Worm (Caenorhabditis elegans): ENCODE data around the gene C04E6.8.

Gene C04E6.8

DNA sequence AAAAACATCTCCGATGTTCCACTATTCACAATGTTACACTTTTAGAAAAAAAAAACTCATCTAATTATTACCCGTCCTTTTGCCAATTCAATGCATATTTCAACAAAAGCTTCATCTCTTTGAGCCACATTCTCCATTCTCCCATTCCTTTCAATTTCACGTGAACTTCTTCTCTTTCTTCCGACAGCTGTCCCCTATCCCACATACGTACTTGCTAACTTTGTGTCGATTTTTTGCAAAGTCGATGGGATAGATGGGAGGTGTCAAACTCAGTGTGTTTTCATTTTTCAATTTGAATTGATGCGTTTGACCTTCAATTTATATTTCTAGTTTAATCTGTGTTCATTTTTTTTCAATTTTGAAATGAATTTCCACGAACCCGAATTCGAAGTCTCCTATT, 7.6 kb upstream of the C04E6.8 start:
- TF ChIP-seq tra-4 (tag; optimal IDR thresholded peaks at IDR 0.05) (no peak), hnd-1 (tag; optimal IDR thresholded peaks at IDR 0.05) (no peak), hmbx-1 (tag; optimal IDR thresholded peaks at IDR 0.05) (no peak), B0310.2 (tag; optimal IDR thresholded peaks at IDR 0.05) (no peak), tbx-37 (GFP tag; conservative IDR thresholded peaks at IDR 0.05) (no peak), pes-1 (GFP tag; IDR thresholded peaks at IDR 0.05) (no peak), tbx-11 (GFP tag; IDR thresholded peaks at IDR 0.05) (no peak), F13C5.2 (tag; optimal IDR thresholded peaks at IDR 0.05) (no peak), aly-1 (tag; optimal IDR thresholded peaks at IDR 0.05) (no peak), hmg-4 (GFP tag; optimal IDR thresholded peaks at IDR 0.05) (no peak), sea-1 (GFP tag; conservative IDR thresholded peaks at IDR 0.05) (no peak), ama-1 (optimal IDR thresholded peaks at IDR 0.05) (no peak), ceh-36 (tag; optimal IDR thresholded peaks at IDR 0.05) (no peak), flt-1 (GFP tag; IDR thresholded peaks at IDR 0.05) (no peak), ceh-13 (GFP tag; optimal IDR thresholded peaks at IDR 0.05) (no peak)

DNA sequence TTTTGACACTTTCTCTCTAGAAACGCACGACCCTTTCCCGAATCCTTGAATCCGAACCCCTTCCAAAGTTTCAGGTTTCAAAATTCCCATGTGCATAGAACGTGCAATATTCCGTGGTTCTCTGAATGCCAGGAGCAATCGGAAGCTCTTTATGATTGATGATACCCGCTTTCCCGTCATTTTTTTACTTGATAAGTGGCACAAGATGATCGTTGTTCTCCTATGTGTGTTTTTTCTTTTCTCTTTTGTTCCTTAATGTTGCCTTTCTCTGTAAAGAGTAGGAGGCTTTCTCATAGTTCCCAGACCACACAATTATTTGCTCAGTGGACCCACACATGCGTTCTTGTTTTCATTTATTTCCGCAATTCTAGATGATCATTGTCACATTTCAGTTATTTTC, 5.2 kb upstream of the C04E6.8 start:
- no peak for TF ChIP-seq sea-1 (GFP tag; conservative IDR thresholded peaks at IDR 0.05)
- TF ChIP-seq ets-7 (tag; optimal IDR thresholded peaks at IDR 0.05), result no peak
- no peak for TF ChIP-seq ceh-13 (GFP tag; optimal IDR thresholded peaks at IDR 0.05)

DNA sequence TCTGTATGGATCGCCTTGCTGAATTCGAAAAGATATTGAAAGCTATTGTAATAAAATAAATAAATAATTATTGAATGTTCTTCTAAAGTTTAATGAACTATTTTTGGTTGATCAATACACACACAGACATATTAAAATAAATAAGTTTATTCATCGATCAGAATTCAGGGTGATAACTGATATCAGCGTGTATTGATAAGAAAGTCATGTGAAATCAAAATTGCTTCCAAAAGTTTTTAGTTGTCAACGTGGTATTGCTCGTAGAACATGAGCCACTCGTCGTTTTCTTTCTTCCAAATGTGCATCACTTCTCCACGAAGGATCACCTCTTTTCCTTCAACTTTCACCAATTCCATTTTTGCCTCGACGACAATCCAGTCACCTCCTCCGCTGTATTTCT, 1.2 kb downstream of the C04E6.8 start:
- TF ChIP-seq sea-1 (GFP tag; conservative IDR thresholded peaks at IDR 0.05) (no peak), ceh-13 (GFP tag; optimal IDR thresholded peaks at IDR 0.05) (no peak), tbx-11 (GFP tag; IDR thresholded peaks at IDR 0.05) (no peak)

DNA sequence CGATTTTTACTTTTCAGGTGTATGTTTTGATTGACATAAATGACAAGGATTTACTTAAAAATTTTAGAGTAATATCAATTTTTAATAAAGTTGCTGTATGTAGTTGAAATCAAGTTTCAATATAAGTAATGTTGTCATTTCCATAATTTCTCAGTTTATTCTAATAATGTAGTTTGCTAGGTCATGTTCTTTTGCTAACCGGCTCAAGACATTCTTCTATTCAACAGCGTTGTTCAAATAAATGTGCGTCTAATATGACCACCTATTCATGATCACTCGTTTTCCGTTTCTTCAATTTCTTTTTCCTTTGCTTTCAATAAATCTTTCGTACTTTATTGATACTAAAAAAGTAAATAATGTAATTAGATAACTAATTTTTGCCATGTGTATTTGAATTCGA, 3.6 kb downstream of the C04E6.8 start, which contains the start of gene C02G6.3:
Gene C02G6.3, plus strand, starts transcription at position 301 of the 400 bp plus-strand sequence.
- no peak for TF ChIP-seq hmg-4 (GFP tag; optimal IDR thresholded peaks at IDR 0.05)
- no peak for TF ChIP-seq scrt-1 (GFP tag; IDR thresholded peaks at IDR 0.05)
- TF ChIP-seq B0310.2 (tag; optimal IDR thresholded peaks at IDR 0.05), result no peak

DNA sequence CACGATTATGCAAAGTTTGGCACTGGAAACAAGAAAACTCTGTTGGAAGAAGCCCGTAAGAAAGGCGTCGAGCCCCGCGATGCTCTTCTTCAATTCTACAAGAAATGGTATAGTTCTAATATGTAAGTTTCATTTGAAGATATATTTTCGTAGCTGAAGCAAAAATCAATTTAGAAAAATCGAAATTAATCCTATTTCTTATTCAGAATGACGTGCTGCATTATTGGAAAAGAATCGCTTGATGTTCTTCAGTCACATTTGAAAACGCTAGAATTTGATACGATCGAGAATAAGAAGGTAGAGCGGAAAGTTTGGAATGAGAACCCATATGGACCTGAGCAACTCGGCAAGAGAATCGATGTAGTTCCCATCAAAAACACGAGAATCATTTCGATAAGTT, 6.7 kb downstream of the C04E6.8 start:
- TF ChIP-seq scrt-1 (GFP tag; IDR thresholded peaks at IDR 0.05), result no peak
- TF ChIP-seq F13C5.2 (tag; optimal IDR thresholded peaks at IDR 0.05), result no peak
- TF ChIP-seq tbx-11 (GFP tag; IDR thresholded peaks at IDR 0.05), result no peak
- TF ChIP-seq ceh-36 (tag; optimal IDR thresholded peaks at IDR 0.05), result no peak
- no peak for TF ChIP-seq B0310.2 (tag; optimal IDR thresholded peaks at IDR 0.05)
- TF ChIP-seq flt-1 (GFP tag; IDR thresholded peaks at IDR 0.05), result no peak
- no peak for TF ChIP-seq sea-1 (GFP tag; conservative IDR thresholded peaks at IDR 0.05)
- no peak for TF ChIP-seq aly-1 (tag; optimal IDR thresholded peaks at IDR 0.05)
- no peak for TF ChIP-seq hmbx-1 (tag; optimal IDR thresholded peaks at IDR 0.05)
- TF ChIP-seq ceh-13 (GFP tag; optimal IDR thresholded peaks at IDR 0.05), result no peak
- TF ChIP-seq tbx-37 (GFP tag; conservative IDR thresholded peaks at IDR 0.05), result no peak
- no peak for TF ChIP-seq pes-1 (GFP tag; IDR thresholded peaks at IDR 0.05)
- no peak for TF ChIP-seq tra-4 (tag; optimal IDR thresholded peaks at IDR 0.05)
- no peak for TF ChIP-seq ets-7 (tag; optimal IDR thresholded peaks at IDR 0.05)
- no peak for TF ChIP-seq ama-1 (optimal IDR thresholded peaks at IDR 0.05)
- no peak for TF ChIP-seq hnd-1 (tag; optimal IDR thresholded peaks at IDR 0.05)
- no peak for TF ChIP-seq hmg-4 (GFP tag; optimal IDR thresholded peaks at IDR 0.05)

DNA sequence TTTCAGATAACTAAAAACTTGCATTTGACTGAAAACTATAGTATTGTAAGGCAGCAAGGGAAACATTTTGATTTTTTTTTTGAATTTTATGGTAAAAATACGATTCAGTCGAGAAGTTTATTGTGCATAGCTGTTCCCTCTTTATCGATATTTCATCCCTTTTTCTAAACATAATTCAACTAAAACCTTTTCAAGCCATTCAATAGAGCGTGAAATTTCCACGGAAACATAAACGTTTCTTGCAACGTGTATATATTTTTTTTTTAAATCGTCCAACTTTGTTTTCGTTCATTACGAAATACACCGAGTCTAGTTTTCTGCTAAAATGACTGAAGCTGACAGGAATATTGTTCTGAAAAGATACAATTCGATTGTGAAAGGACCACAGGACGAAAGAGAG, 11.9 kb downstream of the C04E6.8 start, which contains the start of gene C02G6.2:
Gene C02G6.2, plus strand, starts transcription at position 301 of the 400 bp plus-strand sequence.
- TF ChIP-seq hmg-4 (GFP tag; optimal IDR thresholded peaks at IDR 0.05) (no peak), tbx-11 (GFP tag; IDR thresholded peaks at IDR 0.05) (no peak), tra-4 (tag; optimal IDR thresholded peaks at IDR 0.05) (no peak), scrt-1 (GFP tag; IDR thresholded peaks at IDR 0.05) (no peak), B0310.2 (tag; optimal IDR thresholded peaks at IDR 0.05) (no peak), ceh-13 (GFP tag; optimal IDR thresholded peaks at IDR 0.05) (no peak), F13C5.2 (tag; optimal IDR thresholded peaks at IDR 0.05) (no peak), ama-1 (optimal IDR thresholded peaks at IDR 0.05) (no peak), aly-1 (tag; optimal IDR thresholded peaks at IDR 0.05) (no peak), flt-1 (GFP tag; IDR thresholded peaks at IDR 0.05) (no peak), tbx-37 (GFP tag; conservative IDR thresholded peaks at IDR 0.05) (no peak), hnd-1 (tag; optimal IDR thresholded peaks at IDR 0.05) (no peak), hmbx-1 (tag; optimal IDR thresholded peaks at IDR 0.05) (no peak), sea-1 (GFP tag; conservative IDR thresholded peaks at IDR 0.05) (no peak), pes-1 (GFP tag; IDR thresholded peaks at IDR 0.05) (no peak), ets-7 (tag; optimal IDR thresholded peaks at IDR 0.05) (no peak), ceh-36 (tag; optimal IDR thresholded peaks at IDR 0.05) (no peak)

DNA sequence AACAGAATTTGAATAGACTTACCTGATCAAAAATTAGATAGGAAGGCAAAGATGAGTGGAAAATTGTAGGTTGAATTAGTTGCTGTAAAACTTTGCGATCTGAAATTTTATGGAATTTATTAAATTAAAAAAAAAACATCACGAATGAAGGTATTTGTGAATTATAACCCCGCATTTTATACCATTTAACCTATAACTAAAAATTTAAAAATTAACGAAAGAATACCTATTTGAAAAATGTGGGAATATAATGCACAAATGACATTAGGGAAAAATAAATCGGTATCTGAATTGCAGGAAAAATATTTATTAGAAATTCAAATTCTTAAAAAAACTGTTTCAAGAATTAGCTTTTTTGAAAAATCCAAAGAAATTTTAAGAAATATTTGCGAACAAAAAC, 14.4 kb downstream of the C04E6.8 start, which contains the start of gene F26F12.4:
Gene F26F12.4, minus strand, starts transcription at position 101 of the 400 bp plus-strand sequence.
- no peak for TF ChIP-seq tbx-37 (GFP tag; conservative IDR thresholded peaks at IDR 0.05)
- no peak for TF ChIP-seq scrt-1 (GFP tag; IDR thresholded peaks at IDR 0.05)

DNA sequence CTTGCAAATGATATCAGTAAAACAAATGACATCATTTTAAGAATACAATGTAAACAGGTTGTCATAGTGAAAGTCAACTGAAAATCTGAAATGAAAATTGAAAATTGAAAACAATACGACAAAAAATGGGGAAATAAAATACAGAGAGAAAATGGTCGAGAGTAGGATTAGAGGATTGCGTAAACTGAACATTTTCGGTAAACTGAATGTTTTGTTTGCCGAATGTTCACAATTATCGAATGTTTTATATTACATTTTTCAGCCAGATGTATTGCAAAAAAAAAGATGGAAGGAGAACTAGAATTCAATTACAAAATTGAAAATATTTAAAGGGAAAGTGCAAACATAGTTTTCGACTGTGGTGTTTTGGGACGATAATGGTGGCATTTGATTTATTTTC, 18.6 kb downstream of the C04E6.8 start, which contains the start of gene F26F12.5:
Gene F26F12.5, minus strand, starts transcription at position 101 of the 400 bp plus-strand sequence.
- TF ChIP-seq scrt-1 (GFP tag; IDR thresholded peaks at IDR 0.05) (no peak), hmbx-1 (tag; optimal IDR thresholded peaks at IDR 0.05) (no peak), flt-1 (GFP tag; IDR thresholded peaks at IDR 0.05) (no peak), aly-1 (tag; optimal IDR thresholded peaks at IDR 0.05) (no peak)
